Worm (Caenorhabditis elegans): ENCODE results near the gene B0310.6.

ce11 chrX:496795-497194 is 34.0 kb downstream of the B0310.6 start:
- TF ChIP-seq nhr-6 (tag; optimal IDR thresholded peaks at IDR 0.05) (no peak), elt-1 (tag; optimal IDR thresholded peaks at IDR 0.05) (no peak), fos-1 (tag; optimal IDR thresholded peaks at IDR 0.05) (no peak), C34F6.9 (tag; optimal IDR thresholded peaks at IDR 0.05) (no peak), unc-62 (GFP tag; optimal IDR thresholded peaks at IDR 0.05) (no peak), skn-1 (tag; optimal IDR thresholded peaks at IDR 0.05) (no peak), nhr-11 (tag; optimal IDR thresholded peaks at IDR 0.05) (no peak), ztf-4 (tag; optimal IDR thresholded peaks at IDR 0.05) (no peak), peb-1 (tag; optimal IDR thresholded peaks at IDR 0.05) (no peak), nhr-23 (tag; optimal IDR thresholded peaks at IDR 0.05) (no peak)
